Fruit fly (Drosophila melanogaster) whole organism, adult: Measurements from ENCODE around the gene mbt.
A peak's percentile ranks its signal among the peaks of the same experiment; 100 is the strongest.

Experiments
- CG11617 ChIP-seq: fragments of 200-800 bp; sonication (Bioruptor generic); optimal IDR thresholded peaks from 2 replicates; lab custom pipeline; 2017; ENCODE audit warnings: mild to moderate bottlenecking, missing biosample characterization, missing genetic modification reagents, missing genetic modification characterization
- CG12768 ChIP-seq: fragments of 200-800 bp; sonication (Bioruptor generic); optimal IDR thresholded peaks from 2 replicates; lab custom pipeline; 2017; ENCODE audit warnings: missing biosample characterization, missing genetic modification characterization, mild to moderate bottlenecking, moderate library complexity, missing genetic modification reagents
- CG14711 ChIP-seq: fragments of 200-800 bp; sonication (Bioruptor generic); optimal IDR thresholded peaks from 2 replicates; lab custom pipeline; 2018; ENCODE audit warnings: missing biosample characterization, mild to moderate bottlenecking, missing genetic modification characterization, moderate library complexity
- CG1620 ChIP-seq: fragments of 200-800 bp; sonication (Bioruptor generic); optimal IDR thresholded peaks from 2 replicates; lab custom pipeline; 2016; ENCODE audit warnings: missing biosample characterization, missing genetic modification characterization
- CG33017 ChIP-seq: fragments of 200-800 bp; sonication (Bioruptor generic); optimal IDR thresholded peaks from 2 replicates; lab custom pipeline; 2018; ENCODE audit warnings: missing biosample characterization, mild to moderate bottlenecking, missing genetic modification characterization, moderate library complexity
- CG5204 ChIP-seq: fragments of 200-800 bp; sonication (Bioruptor generic); optimal IDR thresholded peaks from 2 replicates; lab custom pipeline; 2016; ENCODE audit warnings: missing biosample characterization, missing genetic modification characterization
- CG7045 ChIP-seq: fragments of 200-800 bp; sonication (Bioruptor generic); optimal IDR thresholded peaks from 2 replicates; lab custom pipeline; 2017; ENCODE audit warnings: missing biosample characterization, mild to moderate bottlenecking, missing genetic modification characterization
- CG7101 ChIP-seq: fragments of 200-800 bp; sonication (Bioruptor generic); optimal IDR thresholded peaks from 2 replicates; lab custom pipeline; 2018; ENCODE audit warnings: missing biosample characterization, mild to moderate bottlenecking, missing genetic modification characterization, moderate library complexity
- Clk ChIP-seq: fragments of 200-800 bp; sonication (Bioruptor generic); optimal IDR thresholded peaks from 2 replicates; lab custom pipeline; 2017; ENCODE audit warnings: missing biosample characterization, missing genetic modification characterization
- Crg-1 ChIP-seq: fragments of 200-800 bp; sonication (Bioruptor generic); optimal IDR thresholded peaks from 2 replicates; lab custom pipeline; 2016; ENCODE audit warnings: missing biosample characterization, missing genetic modification characterization
- Hr96 ChIP-seq: fragments of 200-800 bp; sonication (Bioruptor generic); optimal IDR thresholded peaks from 2 replicates; lab custom pipeline; 2016; ENCODE audit warnings: missing biosample characterization, missing genetic modification characterization
- Mnt ChIP-seq: fragments of 200-800 bp; sonication (Bioruptor generic); optimal IDR thresholded peaks from 2 replicates; lab custom pipeline; 2016; ENCODE audit warnings: missing biosample characterization, mild to moderate bottlenecking, missing genetic modification characterization
- bab1 ChIP-seq: fragments of 200-800 bp; sonication (Bioruptor generic); optimal IDR thresholded peaks from 3 replicates; lab custom pipeline; 2019; ENCODE audit warnings: missing biosample characterization, mild to moderate bottlenecking, missing genetic modification characterization, moderate library complexity
- cic ChIP-seq: fragments of 200-800 bp; sonication (Bioruptor generic); optimal IDR thresholded peaks from 2 replicates; lab custom pipeline; 2017; ENCODE audit warnings: missing biosample characterization, mild to moderate bottlenecking, missing genetic modification characterization, moderate library complexity
- cnc ChIP-seq, 2 experiments: fragments of >200 bp; optimal IDR thresholded peaks; 2 replicates each; lab custom pipeline; 2017
- kay ChIP-seq: fragments of 200-800 bp; sonication (Bioruptor generic); peaks from one replicate; lab custom pipeline; 2016; ENCODE audit warnings: missing biosample characterization, missing genetic modification characterization, borderline replicate concordance
- ovo ChIP-seq: fragments of 200-800 bp; sonication (Bioruptor generic); optimal IDR thresholded peaks from 2 replicates; lab custom pipeline; 2016; ENCODE audit warnings: missing biosample characterization, missing genetic modification characterization
- pad ChIP-seq: fragments of 200-800 bp; sonication (Bioruptor generic); optimal IDR thresholded peaks from 3 replicates; lab custom pipeline; 2017; ENCODE audit warnings: missing biosample characterization, missing genetic modification characterization, mild to moderate bottlenecking, moderate library complexity, missing genetic modification reagents
- tj ChIP-seq: fragments of 200-800 bp; sonication (Bioruptor generic); optimal IDR thresholded peaks from 3 replicates; lab custom pipeline; 2017; ENCODE audit warnings: missing biosample characterization, mild to moderate bottlenecking, missing genetic modification characterization, moderate library complexity
- toe ChIP-seq: fragments of 200-800 bp; sonication (Bioruptor generic); optimal IDR thresholded peaks from 2 replicates; lab custom pipeline; 2016; ENCODE audit warnings: missing biosample characterization, missing genetic modification characterization

mbt gene

DNA sequence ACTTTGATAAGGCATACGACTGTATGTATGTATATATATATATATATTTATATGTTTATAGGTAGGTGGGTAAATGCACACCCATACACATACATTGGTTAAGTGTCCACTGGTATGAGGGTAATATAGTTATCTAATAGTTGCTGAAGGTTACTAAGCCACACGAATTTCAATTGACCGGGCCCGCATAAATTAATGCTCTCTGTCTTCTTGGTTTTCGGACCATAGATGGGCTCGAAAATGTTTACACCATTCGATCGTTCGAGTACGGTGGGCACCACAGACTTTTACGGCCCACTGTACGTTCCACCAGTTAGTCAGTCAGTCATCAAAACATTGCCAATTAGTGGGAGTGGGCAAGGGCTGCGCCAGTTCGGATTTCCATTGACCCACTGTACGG is 15.1 kb upstream of the mbt start:
- TF ChIP-seq CG14711 (tag; lab: Kevin White, UChicago) (no peak), CG7045 (GFP tag; lab: Kevin White, UChicago) (no peak), Crg-1 (no peak), tj (no peak), CG11617 (GFP tag; lab: Kevin White, UChicago) (no peak), CG33017 (tag; lab: Kevin White, UChicago) (no peak), CG12768 (GFP tag; lab: Kevin White, UChicago) (no peak), ovo (GFP tag; lab: Kevin White, UChicago) (no peak), pad (GFP tag; lab: Kevin White, UChicago) (no peak), CG1620 (GFP tag; lab: Kevin White, UChicago) (no peak), Hr96 (GFP tag; lab: Kevin White, UChicago) (no peak), cnc (optimal IDR thresholded peaks at IDR 0.05; lab: Kevin White, UChicago) (no peak), Mnt (no peak), CG5204 (GFP tag; lab: Kevin White, UChicago) (no peak), CG7101 (tag; lab: Kevin White, UChicago) (no peak)

DNA sequence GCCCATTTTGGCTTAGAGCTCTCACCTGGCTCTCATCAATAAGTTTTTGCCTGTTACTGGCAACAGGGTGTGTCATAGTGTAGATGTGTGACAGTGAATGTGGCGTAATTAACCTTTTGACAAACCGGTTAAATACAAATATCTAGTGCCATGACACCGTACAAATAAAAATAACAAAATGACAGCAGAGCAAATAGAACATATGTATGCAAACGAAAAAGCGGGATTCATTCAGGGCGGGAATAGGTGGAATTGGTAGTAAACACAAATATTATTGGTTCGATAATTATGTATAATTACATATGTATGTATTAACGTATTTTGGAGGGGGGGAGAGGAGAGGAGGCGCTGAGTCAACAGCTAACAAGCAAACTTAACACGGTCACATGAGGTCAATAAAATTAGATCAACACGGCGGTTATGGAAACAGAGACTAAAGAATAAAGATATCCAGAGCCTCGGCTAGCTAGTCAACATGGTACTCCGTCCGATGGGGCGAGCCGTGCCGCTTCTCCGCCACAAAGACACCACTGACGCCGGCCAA is 14.2 kb upstream of the mbt start:
- TF ChIP-seq Hr96 (GFP tag; lab: Kevin White, UChicago), result no peak
- TF ChIP-seq pad (GFP tag; lab: Kevin White, UChicago), result no peak
- TF ChIP-seq toe, result no peak
- no peak for TF ChIP-seq bab1
- TF ChIP-seq CG11617 (GFP tag; lab: Kevin White, UChicago), result no peak
- no peak for TF ChIP-seq Mnt
- TF ChIP-seq CG1620 (GFP tag; lab: Kevin White, UChicago), result no peak
- TF ChIP-seq CG7101 (tag; lab: Kevin White, UChicago), result no peak

DNA sequence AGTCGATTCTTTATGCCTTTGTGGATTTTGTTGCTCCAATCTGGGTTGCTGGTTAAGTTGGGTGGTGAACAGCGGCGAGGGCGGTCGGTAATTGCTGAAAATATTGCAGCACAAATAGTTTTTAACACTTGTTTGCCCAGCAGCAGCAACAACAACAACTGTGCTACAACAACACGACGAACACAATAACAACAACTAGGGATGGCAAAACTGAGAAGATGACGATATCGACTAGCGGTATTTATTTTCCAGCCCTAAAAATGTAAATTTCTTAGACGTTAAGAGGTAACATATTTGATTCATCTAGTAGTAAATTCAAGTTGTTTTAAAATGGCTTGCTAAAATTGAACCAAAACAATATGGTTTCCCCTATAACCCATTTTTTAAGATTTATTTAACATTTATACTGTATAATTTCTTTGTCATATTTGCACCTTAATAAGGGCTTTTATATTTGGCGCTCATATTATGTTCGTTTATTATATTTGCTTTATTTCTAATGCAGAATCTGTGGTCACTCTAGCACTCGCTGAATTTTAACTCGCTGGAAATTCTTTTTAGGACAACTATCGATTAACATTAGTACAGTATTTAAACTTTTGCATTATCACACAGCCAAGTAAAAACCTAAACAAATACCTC is 12.0 kb upstream of the mbt start:
- peak; percentile 39 for TF ChIP-seq CG1620 (GFP tag; lab: Kevin White, UChicago)
- TF ChIP-seq Crg-1, result no peak
- TF ChIP-seq CG7045 (GFP tag; lab: Kevin White, UChicago), result no peak
- TF ChIP-seq cic, result peak; percentile 3
- peak; percentile 8 for TF ChIP-seq tj
- TF ChIP-seq toe, result peak; percentile 33
- peak; percentile 21 for TF ChIP-seq CG7101 (tag; lab: Kevin White, UChicago)
- no peak for TF ChIP-seq kay (GFP tag; lab: Kevin White, UChicago)
- TF ChIP-seq ovo (GFP tag; lab: Kevin White, UChicago), result peak; percentile 55
- no peak for TF ChIP-seq pad (GFP tag; lab: Kevin White, UChicago)
- peak; percentile 3 for TF ChIP-seq CG11617 (GFP tag; lab: Kevin White, UChicago)
- TF ChIP-seq CG14711 (tag; lab: Kevin White, UChicago), result peak; percentile 42
- TF ChIP-seq Hr96 (GFP tag; lab: Kevin White, UChicago), result no peak
- no peak for TF ChIP-seq CG12768 (GFP tag; lab: Kevin White, UChicago)
- TF ChIP-seq Mnt, result no peak
- TF ChIP-seq cnc (optimal IDR thresholded peaks at IDR 0.05; lab: Kevin White, UChicago), result no peak
- peak; percentile 5 for TF ChIP-seq bab1
- no peak for TF ChIP-seq CG5204 (GFP tag; lab: Kevin White, UChicago)
- no peak for TF ChIP-seq CG33017 (tag; lab: Kevin White, UChicago)
- TF ChIP-seq Clk (GFP tag; lab: Kevin White, UChicago), result no peak

DNA sequence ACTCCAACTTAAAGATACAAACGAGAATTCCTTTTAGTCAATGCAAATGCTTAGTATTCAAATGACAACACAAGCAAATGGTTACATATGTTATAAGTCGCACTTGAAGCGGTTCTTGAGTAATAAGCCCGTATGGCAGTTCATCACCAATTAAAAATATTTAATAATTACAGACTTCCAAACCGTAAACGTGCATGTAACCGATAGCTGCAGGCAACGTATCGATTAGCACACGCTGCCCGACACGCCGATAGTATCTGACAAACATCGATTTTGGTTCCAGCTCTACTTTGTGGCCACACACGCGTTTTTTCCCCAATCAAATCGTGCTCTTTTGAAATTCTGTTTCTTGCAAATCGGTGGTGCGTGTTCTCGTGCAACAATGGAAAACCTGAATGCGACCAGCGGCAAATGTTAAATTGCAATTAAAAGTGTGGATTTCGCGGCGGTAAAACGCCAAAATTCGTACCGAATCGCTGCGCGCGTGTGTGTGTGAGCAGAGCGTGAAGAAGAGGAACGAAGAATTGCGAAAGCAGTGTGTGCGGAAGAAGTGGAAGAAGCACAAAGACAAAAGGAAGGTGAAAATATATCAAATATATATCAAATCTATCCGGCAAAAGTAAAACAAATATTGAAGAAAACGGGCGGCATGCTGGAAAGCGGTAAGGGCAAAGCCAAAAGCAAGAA is 11.4 kb upstream of the mbt start, which contains the start of the genes CG9784 and Nup153:
Gene CG9784, minus strand, starts transcription at position 238 of the 687 bp plus-strand sequence.
Gene Nup153, plus strand, starts transcription at position 264 of the 687 bp plus-strand sequence.
- TF ChIP-seq bab1 (peak; percentile 45), pad (GFP tag; lab: Kevin White, UChicago) (peak; percentile 20), CG7101 (tag; lab: Kevin White, UChicago) (peak; percentile 11), CG1620 (GFP tag; lab: Kevin White, UChicago) (peak; percentile 20), Clk (GFP tag; lab: Kevin White, UChicago) (no peak), Mnt (peak; percentile 91)

DNA sequence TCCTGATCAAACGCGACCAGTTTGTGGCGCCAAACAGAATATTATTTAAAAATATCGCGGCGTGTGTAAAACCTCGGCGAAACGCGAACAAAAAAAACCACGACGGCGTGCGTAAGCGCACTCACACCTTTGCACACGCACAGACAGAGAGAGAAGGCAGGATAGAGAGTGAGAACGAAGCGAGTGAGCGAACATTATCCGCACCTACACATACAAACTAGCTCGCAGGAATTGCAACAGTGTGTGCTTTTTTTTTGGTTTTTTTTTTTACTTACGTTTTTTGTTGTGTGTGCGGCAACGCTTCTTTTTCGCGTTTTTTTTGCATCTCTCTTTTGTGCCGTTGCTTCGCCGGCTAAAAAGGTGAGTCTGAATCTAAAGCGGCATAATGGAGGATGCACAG is 10.7 kb upstream of the mbt start:
- TF ChIP-seq CG14711 (tag; lab: Kevin White, UChicago) (no peak), pad (GFP tag; lab: Kevin White, UChicago) (no peak), cnc (optimal IDR thresholded peaks at IDR 0.05; lab: Kevin White, UChicago) (no peak), CG5204 (GFP tag; lab: Kevin White, UChicago) (no peak), CG11617 (GFP tag; lab: Kevin White, UChicago) (no peak), CG12768 (GFP tag; lab: Kevin White, UChicago) (peak; percentile 45), cic (peak; percentile 77), tj (peak; percentile 29), CG1620 (GFP tag; lab: Kevin White, UChicago) (no peak)

DNA sequence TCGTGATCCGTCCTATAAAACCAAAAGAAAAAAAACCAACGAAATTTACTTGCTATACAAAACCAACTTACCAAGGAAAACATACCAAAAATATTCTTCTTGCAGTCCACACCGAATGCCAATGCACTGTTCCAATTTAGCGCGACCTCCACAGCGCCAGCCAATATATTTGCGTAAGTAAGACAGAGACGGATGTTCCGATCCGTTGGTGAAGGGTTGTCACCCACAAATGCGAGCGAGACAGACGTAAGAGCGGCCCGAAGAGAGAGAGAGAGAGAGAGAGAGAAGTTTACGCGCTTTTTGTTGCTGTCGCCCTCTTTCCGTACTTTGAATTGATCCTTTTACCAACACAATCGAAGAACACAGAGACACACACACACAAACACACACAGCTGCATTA is 2.7 kb upstream of the mbt start:
- TF ChIP-seq CG14711 (tag; lab: Kevin White, UChicago) (peak; percentile 71), Mnt (no peak), CG1620 (GFP tag; lab: Kevin White, UChicago) (no peak), pad (GFP tag; lab: Kevin White, UChicago) (no peak)
